Fruit fly (Drosophila melanogaster) whole organism, pupa: ENCODE data around the gene CG16775.
A peak's percentile ranks its signal among the peaks of the same experiment; 100 is the strongest.
"Not testable (repeated sequence)": the region's sequence is repeated elsewhere in the genome, so short reads cannot be mapped to it uniquely, and the experiment has no call there.

Experiments
- CG10348 ChIP-seq: fragments of 200-800 bp; sonication (Bioruptor generic); IDR thresholded peaks from 2 replicates; pipeline ENCODE4 v1.3.6; 2022; ENCODE audit warnings: missing biosample characterization, missing genetic modification characterization
- CG12605 ChIP-seq: fragments of 200-800 bp; sonication (Bioruptor generic); IDR thresholded peaks from 2 replicates; pipeline ENCODE4 v1.3.6; 2022; ENCODE audit warnings: missing biosample characterization, missing genetic modification characterization
- CG13204 ChIP-seq: fragments of 200-800 bp; sonication (Bioruptor generic); optimal IDR thresholded peaks from 2 replicates; lab custom pipeline; 2018; ENCODE audit warnings: missing biosample characterization, mild to moderate bottlenecking, missing genetic modification characterization, moderate library complexity
- CG14655 ChIP-seq: fragments of 200-800 bp; sonication (Bioruptor generic); optimal IDR thresholded peaks from 3 replicates; lab custom pipeline; 2017; ENCODE audit warnings: mild to moderate bottlenecking, missing biosample characterization, missing genetic modification reagents, missing genetic modification characterization
- CG15710 ChIP-seq: fragments of 200-800 bp; sonication (Bioruptor generic); optimal IDR thresholded peaks from 2 replicates; lab custom pipeline; 2018; ENCODE audit warnings: missing biosample characterization, mild to moderate bottlenecking, missing genetic modification characterization, moderate library complexity
- CG17806 ChIP-seq: fragments of 200-800 bp; sonication (Bioruptor generic); optimal IDR thresholded peaks from 2 replicates; lab custom pipeline; 2018; ENCODE audit warnings: missing biosample characterization, mild to moderate bottlenecking, missing genetic modification characterization, moderate library complexity
- CG32121 ChIP-seq: fragments of 200-800 bp; sonication (Bioruptor generic); IDR thresholded peaks from 2 replicates; pipeline ENCODE4 v1.3.6; 2022; ENCODE audit warnings: missing biosample characterization, missing genetic modification characterization
- CG34367 ChIP-seq: fragments of 200-800 bp; sonication (Bioruptor generic); optimal IDR thresholded peaks from 2 replicates; lab custom pipeline; 2018; ENCODE audit warnings: missing biosample characterization, mild to moderate bottlenecking, missing genetic modification characterization
- CG4496 ChIP-seq: fragments of 200-800 bp; sonication (Bioruptor generic); IDR thresholded peaks from 3 replicates; pipeline ENCODE4 v1.3.6; 2022; ENCODE audit warnings: missing biosample characterization, missing genetic modification characterization
- CG8159 ChIP-seq: fragments of 200-800 bp; sonication (Bioruptor generic); optimal IDR thresholded peaks from 3 replicates; lab custom pipeline; 2018; ENCODE audit warnings: missing biosample characterization, mild to moderate bottlenecking, missing genetic modification characterization, moderate library complexity
- CG8301 ChIP-seq: fragments of 200-800 bp; sonication (Bioruptor generic); optimal IDR thresholded peaks from 2 replicates; lab custom pipeline; 2018; ENCODE audit warnings: missing biosample characterization, mild to moderate bottlenecking, missing genetic modification characterization
- CG9948 ChIP-seq: fragments of 200-800 bp; sonication (Bioruptor generic); optimal IDR thresholded peaks from 2 replicates; lab custom pipeline; 2018; ENCODE audit warnings: missing biosample characterization, mild to moderate bottlenecking, missing genetic modification characterization, moderate library complexity
- D1 ChIP-seq: fragments of 200-800 bp; sonication (Bioruptor generic); optimal IDR thresholded peaks from 2 replicates; lab custom pipeline; 2018; ENCODE audit warnings: missing biosample characterization, mild to moderate bottlenecking, missing genetic modification characterization, moderate library complexity
- EcR ChIP-seq: fragments of 200-800 bp; sonication (Bioruptor generic); optimal IDR thresholded peaks from 3 replicates; lab custom pipeline; 2019; ENCODE audit warnings: missing biosample characterization, missing genetic modification characterization, mild to moderate bottlenecking, moderate library complexity, missing genetic modification reagents
- Ets98B ChIP-seq: fragments of 200-800 bp; sonication (Bioruptor generic); IDR thresholded peaks from 2 replicates; pipeline ENCODE4 v1.3.6; 2022; ENCODE audit warnings: missing biosample characterization, missing genetic modification characterization
- Pif1A ChIP-seq: fragments of 200-800 bp; sonication (Bioruptor generic); optimal IDR thresholded peaks from 3 replicates; lab custom pipeline; 2016; ENCODE audit warnings: missing biosample characterization, missing genetic modification characterization
- Pif1B ChIP-seq: fragments of 200-800 bp; sonication (Bioruptor generic); optimal IDR thresholded peaks from 3 replicates; lab custom pipeline; 2016; ENCODE audit warnings: missing biosample characterization, missing genetic modification characterization
- Snoo ChIP-seq: fragments of 200-800 bp; sonication (Bioruptor generic); optimal IDR thresholded peaks from 3 replicates; lab custom pipeline; 2017; ENCODE audit warnings: missing biosample characterization, mild to moderate bottlenecking, missing genetic modification characterization, inconsistent platforms
- fd96Ca ChIP-seq: fragments of 200-800 bp; sonication (Bioruptor generic); IDR thresholded peaks from 3 replicates; pipeline ENCODE4 v1.3.6; 2022; ENCODE audit warnings: missing biosample characterization, missing genetic modification characterization
- rn ChIP-seq: fragments of 200-800 bp; sonication (Bioruptor generic); IDR thresholded peaks from 2 replicates; pipeline ENCODE4 v1.3.6; 2022; ENCODE audit warnings: missing biosample characterization, missing genetic modification characterization

The CG16775 gene

DNA sequence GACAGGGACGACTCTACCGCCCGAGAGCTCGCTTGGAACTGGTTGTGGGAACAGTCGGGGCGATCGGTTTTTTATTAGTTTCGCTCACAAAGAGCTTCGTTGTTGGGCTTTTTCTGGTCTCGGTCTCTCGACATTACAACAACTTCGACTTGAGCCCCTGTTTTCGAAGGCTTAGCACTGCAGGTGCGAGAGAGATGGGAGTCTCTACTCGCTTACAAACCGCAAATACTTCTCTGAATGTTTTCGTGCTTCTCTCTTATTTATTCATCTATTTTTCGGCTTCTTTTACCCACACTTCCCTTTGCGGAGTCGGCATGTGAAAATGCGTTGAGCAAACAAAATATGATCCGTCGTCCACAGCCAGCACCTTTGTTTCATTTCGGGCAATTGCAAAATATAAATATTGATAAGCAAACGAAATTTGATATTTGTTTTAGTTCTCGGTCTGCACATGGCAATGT, 9.4 kb upstream of the CG16775 start, which contains the start of gene Tsp74F:
TSS of gene Tsp74F (minus strand) at position 48 of the 461 bp plus-strand sequence.
- peak; percentile 15 for TF ChIP-seq EcR (GFP tag; lab: Kevin White, UChicago)
- TF ChIP-seq CG32121 (GFP tag; lab: Robert Waterston, UW) = no peak
- no peak for TF ChIP-seq CG8159 (tag; lab: Kevin White, UChicago)
- no peak for TF ChIP-seq Snoo (tag; lab: Kevin White, UChicago)
- no peak for TF ChIP-seq Ets98B (GFP tag; lab: Robert Waterston, UW)
- TF ChIP-seq fd96Ca = no peak; the same call in 2 of the 3 replicates
- no peak for TF ChIP-seq CG12605 (GFP tag; lab: Robert Waterston, UW)
- 0 out of 3 replicates have a peak, but pooled peaks have one; percentile 35 for TF ChIP-seq CG4496 (GFP tag; lab: Robert Waterston, UW)
- no peak for TF ChIP-seq CG15710
- TF ChIP-seq CG8301 = no peak
- no peak for TF ChIP-seq Pif1B (GFP tag; lab: Kevin White, UChicago)
- no peak for TF ChIP-seq Pif1A (GFP tag; lab: Kevin White, UChicago)
- TF ChIP-seq rn (GFP tag; lab: Robert Waterston, UW) = no peak
- no peak for TF ChIP-seq CG9948 (tag; lab: Kevin White, UChicago)
- TF ChIP-seq CG34367 (tag; lab: Kevin White, UChicago) = no peak
- TF ChIP-seq, all 21 proteins: peak for 2

DNA sequence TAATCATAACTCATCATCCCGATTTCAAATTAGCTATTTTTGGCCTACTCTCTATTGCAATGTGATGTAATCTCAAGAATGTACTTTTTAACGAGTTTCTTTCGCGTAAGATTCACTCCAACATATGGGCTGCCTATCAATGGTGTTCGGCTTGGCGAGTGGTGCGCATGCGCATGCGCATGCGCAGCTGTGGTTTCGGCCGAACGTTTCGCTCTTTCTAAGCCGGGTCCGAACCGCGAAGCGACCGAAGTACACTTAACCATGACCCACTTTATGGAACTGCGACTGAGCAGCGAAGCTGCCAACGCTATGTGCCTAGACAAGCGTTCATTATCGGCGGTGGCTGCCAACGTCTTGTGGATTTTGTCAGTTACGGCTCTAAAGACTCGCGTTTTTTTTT, 7.2 kb upstream of the CG16775 start:
- no peak for TF ChIP-seq CG15710
- no peak for TF ChIP-seq Ets98B (GFP tag; lab: Robert Waterston, UW)
- TF ChIP-seq rn (GFP tag; lab: Robert Waterston, UW) = no peak
- TF ChIP-seq D1 (tag; lab: Kevin White, UChicago) = no peak
- TF ChIP-seq CG9948 (tag; lab: Kevin White, UChicago) = no peak
- TF ChIP-seq fd96Ca = no peak
- TF ChIP-seq CG12605 (GFP tag; lab: Robert Waterston, UW) = no peak
- no peak for TF ChIP-seq CG14655 (GFP tag; lab: Kevin White, UChicago)

DNA sequence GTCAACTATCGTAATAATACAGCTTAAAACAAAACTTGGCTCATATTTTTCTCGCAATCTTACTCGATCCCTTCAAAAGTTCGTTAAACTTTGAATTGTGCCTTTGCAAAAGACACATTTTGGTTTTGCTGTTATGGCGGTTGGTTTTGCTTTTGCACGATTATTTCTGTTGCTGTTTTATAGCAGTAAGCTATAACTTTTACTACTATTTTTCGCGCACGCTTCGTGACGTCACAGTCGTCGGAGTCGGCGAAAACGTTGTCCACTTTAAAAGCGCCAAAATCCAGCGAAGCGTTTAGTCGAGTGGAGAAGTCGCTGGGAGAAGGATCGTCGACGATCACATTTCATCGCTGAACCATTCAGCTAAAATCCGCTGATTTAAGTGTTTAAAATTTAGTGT, 948 bp upstream of the CG16775 start, which contains the start of gene CG7402:
TSS of gene CG7402 (plus strand) at position 313 of the 400 bp plus-strand sequence.
- no peak for TF ChIP-seq rn (GFP tag; lab: Robert Waterston, UW)
- TF ChIP-seq EcR (GFP tag; lab: Kevin White, UChicago) = peak; percentile 62
- peak; percentile 53; the same call in 1 of the 3 replicates for TF ChIP-seq CG4496 (GFP tag; lab: Robert Waterston, UW)
- no peak for TF ChIP-seq Snoo (tag; lab: Kevin White, UChicago)
- no peak for TF ChIP-seq CG10348
- TF ChIP-seq Pif1A (GFP tag; lab: Kevin White, UChicago) = no peak
- TF ChIP-seq, all 21 proteins: peak for 2

DNA sequence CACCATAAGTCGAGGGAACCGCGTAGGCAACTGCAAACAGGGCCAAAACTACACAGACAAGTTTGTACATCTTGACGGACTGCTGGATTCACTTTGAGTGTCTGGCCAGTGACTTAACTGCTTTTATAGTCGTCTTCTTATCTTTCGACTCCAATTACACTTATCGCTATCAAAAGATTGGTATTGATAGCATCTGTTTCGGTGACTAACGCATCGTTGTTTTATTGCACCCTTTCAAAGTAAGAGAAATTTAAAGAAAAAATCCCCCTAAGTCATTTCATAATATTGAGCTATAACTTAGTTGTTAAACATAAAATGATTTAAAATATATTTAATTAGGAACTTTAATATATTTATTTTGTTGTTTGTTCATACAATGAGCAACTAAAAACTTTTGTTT, 2.2 kb downstream of the CG16775 start, which contains the start of gene CG5506:
TSS of gene CG5506 (minus strand) at position 101 of the 400 bp plus-strand sequence.
- TF ChIP-seq CG13204 (GFP tag; lab: Kevin White, UChicago) (no peak), Pif1A (GFP tag; lab: Kevin White, UChicago) (no peak), Snoo (tag; lab: Kevin White, UChicago) (no peak), CG9948 (tag; lab: Kevin White, UChicago) (no peak), CG12605 (GFP tag; lab: Robert Waterston, UW) (no peak), fd96Ca (no peak), Pif1B (GFP tag; lab: Kevin White, UChicago) (no peak), CG4496 (GFP tag; lab: Robert Waterston, UW) (no peak), Ets98B (GFP tag; lab: Robert Waterston, UW) (no peak), CG15710 (no peak), CG34367 (tag; lab: Kevin White, UChicago) (no peak), rn (GFP tag; lab: Robert Waterston, UW) (no peak), CG14655 (GFP tag; lab: Kevin White, UChicago) (no peak), CG10348 (no peak), D1 (tag; lab: Kevin White, UChicago) (no peak), CG32121 (GFP tag; lab: Robert Waterston, UW) (no peak), EcR (GFP tag; lab: Kevin White, UChicago) (no peak), CG17806 (tag; lab: Kevin White, UChicago) (no peak), CG8159 (tag; lab: Kevin White, UChicago) (no peak)

DNA sequence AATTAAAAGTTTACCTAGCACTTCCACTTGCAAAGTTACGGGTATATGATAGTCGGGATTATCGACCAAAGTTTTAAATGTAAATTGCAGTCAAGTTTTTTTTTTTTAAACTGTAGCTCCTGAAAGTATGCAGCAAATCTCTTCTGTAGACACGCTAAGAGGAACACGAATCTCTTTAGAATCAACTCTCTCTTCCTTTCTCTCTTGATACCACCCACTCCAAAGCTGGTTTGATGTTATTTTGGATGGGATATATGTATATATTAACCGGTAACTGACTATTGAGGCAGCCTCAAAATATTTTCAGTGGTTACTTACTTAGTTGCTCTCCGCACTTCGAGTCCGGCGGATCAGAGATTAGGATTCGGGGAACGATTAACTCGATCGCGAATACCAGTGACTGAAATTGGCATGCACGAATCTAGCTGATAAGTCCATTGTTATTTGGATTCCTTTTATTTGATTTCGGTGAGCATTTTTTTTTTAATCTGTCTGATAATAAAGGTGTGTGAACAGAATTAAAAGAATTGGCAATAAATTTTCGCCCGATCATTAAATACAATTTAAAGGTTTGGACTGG, 7.6 kb downstream of the CG16775 start, which contains the start of gene CG7408:
TSS of gene CG7408 (plus strand) at position 316 of the 580 bp plus-strand sequence.
- TF ChIP-seq Pif1B (GFP tag; lab: Kevin White, UChicago) (no peak), D1 (tag; lab: Kevin White, UChicago) (peak; percentile 55)

DNA sequence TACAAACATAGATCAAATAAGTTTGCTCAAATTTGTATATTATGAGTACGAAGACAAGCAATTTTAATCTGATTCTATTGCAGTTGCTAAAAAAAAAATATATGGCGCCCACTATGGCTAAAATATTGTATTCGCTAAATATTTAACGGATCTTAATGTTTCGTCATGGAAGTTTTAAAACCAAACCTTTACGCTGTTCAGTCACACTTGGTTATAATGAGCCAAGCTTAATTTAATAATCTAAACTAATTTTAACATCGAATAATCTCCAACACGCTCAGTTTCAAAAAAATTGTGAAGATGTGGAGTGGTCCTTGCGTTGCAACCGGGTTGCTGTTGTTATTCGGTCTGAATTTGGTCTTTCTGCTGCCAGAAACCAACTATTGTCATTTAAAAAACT, 28.3 kb downstream of the CG16775 start, which contains the start of gene CG34002:
TSS of gene CG34002 (plus strand) at position 301 of the 400 bp plus-strand sequence.
- not testable (repeated sequence) for TF ChIP-seq Snoo (tag; lab: Kevin White, UChicago); Ets98B (GFP tag; lab: Robert Waterston, UW); CG12605 (GFP tag; lab: Robert Waterston, UW)
